Fruit fly (Drosophila melanogaster) whole organism, embryonic: ENCODE data around the gene Ilp4.
A peak's percentile ranks its signal among the peaks of the same experiment; 100 is the strongest.

Source experiments
- BEAF-32 ChIP-seq: fragments of 200-800 bp; sonication (Bioruptor generic); optimal IDR thresholded peaks from 3 replicates; lab custom pipeline; 2017; ENCODE audit warnings: missing biosample characterization, missing genetic modification characterization, mild to moderate bottlenecking, moderate library complexity, missing genetic modification reagents
- Blimp-1 ChIP-seq: fragments of 200-800 bp; sonication (Bioruptor generic); optimal IDR thresholded peaks from 3 replicates; lab custom pipeline; 2018; ENCODE audit warnings: missing biosample characterization, missing genetic modification characterization, mild to moderate bottlenecking, moderate library complexity, missing genetic modification reagents
- CG10565 ChIP-seq: fragments of 200-800 bp; sonication (Bioruptor generic); optimal IDR thresholded peaks from 3 replicates; lab custom pipeline; 2016; ENCODE audit warnings: missing biosample characterization, mild to moderate bottlenecking, missing genetic modification characterization
- CG11247 ChIP-seq: fragments of 200-800 bp; sonication (Bioruptor generic); IDR thresholded peaks from 2 replicates; pipeline ENCODE4 v1.3.6; 2022; ENCODE audit warnings: missing biosample characterization, missing genetic modification characterization
- CG11504 ChIP-seq: fragments of 200-800 bp; sonication (Bioruptor generic); optimal IDR thresholded peaks from 3 replicates; lab custom pipeline; 2019; ENCODE audit warnings: missing biosample characterization, mild to moderate bottlenecking, missing genetic modification characterization, moderate library complexity
- CG12391 ChIP-seq: fragments of 200-800 bp; sonication (Bioruptor generic); optimal IDR thresholded peaks from 3 replicates; lab custom pipeline; 2018; ENCODE audit warnings: missing biosample characterization, mild to moderate bottlenecking, missing genetic modification characterization, moderate library complexity
- CG16813 ChIP-seq: fragments of 200-800 bp; sonication (Bioruptor generic); IDR thresholded peaks from 3 replicates; pipeline ENCODE4 v1.3.6; 2022; ENCODE audit warnings: missing biosample characterization, missing genetic modification characterization; ENCODE audit not compliant: partially characterized antibody
- CG30020 ChIP-seq: fragments of 200-800 bp; optimal IDR thresholded peaks from 2 replicates; lab custom pipeline; 2019; ENCODE audit warnings: missing biosample characterization, mild to moderate bottlenecking, missing genetic modification characterization, moderate library complexity
- CG31224 ChIP-seq: fragments of 200-800 bp; sonication (Bioruptor generic); IDR thresholded peaks from 2 replicates; pipeline ENCODE4 v1.3.6; 2022; ENCODE audit warnings: missing biosample characterization, missing genetic modification characterization
- CG34422 ChIP-seq: fragments of 200-800 bp; sonication (Bioruptor generic); IDR thresholded peaks from 3 replicates; pipeline ENCODE4 v1.3.6; 2022; ENCODE audit warnings: missing biosample characterization, missing genetic modification characterization
- CG3995 ChIP-seq: fragments of 200-800 bp; sonication (Bioruptor generic); optimal IDR thresholded peaks from 3 replicates; lab custom pipeline; 2016; ENCODE audit warnings: missing biosample characterization, missing genetic modification characterization
- CG4282 ChIP-seq: fragments of 200-800 bp; sonication (Bioruptor generic); optimal IDR thresholded peaks from 2 replicates; lab custom pipeline; 2016; ENCODE audit warnings: missing biosample characterization, missing genetic modification characterization
- CG4617 ChIP-seq: fragments of 200-800 bp; sonication (Bioruptor generic); optimal IDR thresholded peaks from 3 replicates; lab custom pipeline; 2016; ENCODE audit warnings: missing biosample characterization, missing genetic modification characterization, borderline replicate concordance
- CG6765 ChIP-seq: fragments of 200-800 bp; sonication (Bioruptor generic); optimal IDR thresholded peaks from 3 replicates; lab custom pipeline; 2017; ENCODE audit warnings: missing biosample characterization, mild to moderate bottlenecking, missing genetic modification characterization
- CG6813 ChIP-seq: fragments of 200-800 bp; sonication (Bioruptor generic); optimal IDR thresholded peaks from 2 replicates; lab custom pipeline; 2017; ENCODE audit warnings: missing biosample characterization, missing genetic modification characterization, mild to moderate bottlenecking, moderate library complexity, missing genetic modification reagents
- CG8290 ChIP-seq, 3 experiments: fragments of 200-800 bp; sonication (Bioruptor generic); optimal IDR thresholded peaks; 2 replicates each; lab custom pipeline; 2016 to 2019; ENCODE audit warnings: missing biosample characterization in 3 of 3, missing genetic modification characterization in 3 of 3, mild to moderate bottlenecking in 2 of 3, moderate library complexity in 1 of 3
- CG9876 ChIP-seq: fragments of 200-800 bp; sonication (Bioruptor generic); optimal IDR thresholded peaks from 2 replicates; lab custom pipeline; 2016; ENCODE audit warnings: missing biosample characterization, missing genetic modification characterization
- CTCF ChIP-seq: fragments of 200-800 bp; sonication (Bioruptor generic); optimal IDR thresholded peaks from 2 replicates; lab custom pipeline; 2017; ENCODE audit warnings: missing biosample characterization, mild to moderate bottlenecking, missing genetic modification characterization, moderate library complexity
- Chrac-16 ChIP-seq: fragments of 200-800 bp; sonication (Bioruptor generic); optimal IDR thresholded peaks from 3 replicates; lab custom pipeline; 2016; ENCODE audit warnings: missing biosample characterization, missing genetic modification characterization
- Doc3 ChIP-seq: fragments of 200-800 bp; sonication (Bioruptor generic); IDR thresholded peaks from 3 replicates; pipeline ENCODE4 v1.3.6; 2022; ENCODE audit warnings: missing biosample characterization, missing genetic modification characterization; ENCODE audit not compliant: partially characterized antibody
- Dref ChIP-seq: fragments of 200-800 bp; sonication (Bioruptor generic); IDR thresholded peaks from 2 replicates; pipeline ENCODE4 v1.3.6; 2022; ENCODE audit warnings: missing biosample characterization, missing genetic modification characterization
- Ets97D ChIP-seq: fragments of 200-800 bp; sonication (Bioruptor generic); optimal IDR thresholded peaks from 3 replicates; lab custom pipeline; 2016; ENCODE audit warnings: missing biosample characterization, missing genetic modification characterization
- HmgD ChIP-seq: fragments of 200-800 bp; sonication (Bioruptor generic); optimal IDR thresholded peaks from 3 replicates; lab custom pipeline; 2016; ENCODE audit warnings: missing biosample characterization, missing genetic modification characterization
- Kr ChIP-seq: fragments of 200-800 bp; sonication (Bioruptor generic); optimal IDR thresholded peaks from 2 replicates; lab custom pipeline; 2017; ENCODE audit warnings: missing biosample characterization, mild to moderate bottlenecking, missing genetic modification characterization
- MESR4 ChIP-seq: fragments of 200-800 bp; sonication (Bioruptor generic); optimal IDR thresholded peaks from 2 replicates; lab custom pipeline; 2018; ENCODE audit warnings: missing biosample characterization, mild to moderate bottlenecking, missing genetic modification characterization, moderate library complexity
- NC2β ChIP-seq: fragments of 200-800 bp; sonication (Bioruptor generic); optimal IDR thresholded peaks from 2 replicates; lab custom pipeline; 2016; ENCODE audit warnings: missing biosample characterization, missing genetic modification characterization
- NK7.1 ChIP-seq: fragments of 200-800 bp; sonication (Bioruptor generic); optimal IDR thresholded peaks from 3 replicates; lab custom pipeline; 2016; ENCODE audit warnings: missing biosample characterization, missing genetic modification characterization
- Ravus ChIP-seq: fragments of 200-800 bp; sonication (Bioruptor generic); IDR thresholded peaks from 2 replicates; pipeline ENCODE4 v1.3.6; 2022; ENCODE audit warnings: missing biosample characterization, missing genetic modification characterization
- Scr ChIP-seq: fragments of 200-800 bp; sonication (Bioruptor generic); IDR thresholded peaks from 2 replicates; pipeline ENCODE4 v1.3.6; 2022; ENCODE audit warnings: missing biosample characterization, missing genetic modification characterization; ENCODE audit not compliant: partially characterized antibody
- Sin3A ChIP-seq: fragments of >200 bp; optimal IDR thresholded peaks from 2 replicates; lab custom pipeline; 2018
- amos ChIP-seq: fragments of 200-800 bp; sonication (Bioruptor generic); IDR thresholded peaks from 2 replicates; pipeline ENCODE4 v1.3.6; 2022; ENCODE audit warnings: missing biosample characterization, missing genetic modification characterization; ENCODE audit not compliant: partially characterized antibody
- ato ChIP-seq: fragments of 200-800 bp; sonication (Bioruptor generic); IDR thresholded peaks from 2 replicates; pipeline ENCODE4 v1.3.6; 2022; ENCODE audit warnings: missing biosample characterization, missing genetic modification characterization; ENCODE audit not compliant: partially characterized antibody
- bbx ChIP-seq: fragments of 200-800 bp; sonication (Bioruptor generic); IDR thresholded peaks from 2 replicates; pipeline ENCODE4 v1.3.6; 2022; ENCODE audit warnings: missing biosample characterization, missing genetic modification characterization; ENCODE audit not compliant: partially characterized antibody
- chinmo ChIP-seq: fragments of 200-800 bp; sonication (Bioruptor generic); IDR thresholded peaks from 4 replicates; pipeline ENCODE4 v1.3.6; 2022; ENCODE audit warnings: missing biosample characterization, missing genetic modification characterization; ENCODE audit not compliant: partially characterized antibody
- chn ChIP-seq: fragments of 200-800 bp; sonication (Bioruptor generic); optimal IDR thresholded peaks from 2 replicates; lab custom pipeline; 2016; ENCODE audit warnings: missing biosample characterization, missing genetic modification characterization
- dpn ChIP-seq, 2 experiments: fragments of 200-800 bp; sonication (Bioruptor generic); optimal IDR thresholded peaks; 3 replicates each; lab custom pipeline; 2016; ENCODE audit warnings: missing biosample characterization in 2 of 2, missing genetic modification characterization in 2 of 2
- gro ChIP-seq: fragments of 200-800 bp; sonication (Bioruptor generic); optimal IDR thresholded peaks from 2 replicates; lab custom pipeline; 2016; ENCODE audit warnings: missing biosample characterization, missing genetic modification characterization
- hb ChIP-seq: fragments of 200-800 bp; sonication (Bioruptor generic); IDR thresholded peaks from 3 replicates; pipeline ENCODE4 v1.3.6; 2022; ENCODE audit warnings: missing biosample characterization, missing genetic modification characterization; ENCODE audit not compliant: partially characterized antibody
- lilli ChIP-seq: fragments of 200-800 bp; sonication (Bioruptor generic); optimal IDR thresholded peaks from 3 replicates; lab custom pipeline; 2016; ENCODE audit warnings: missing biosample characterization, missing genetic modification characterization
- mld ChIP-seq: fragments of 200-800 bp; sonication (Bioruptor generic); IDR thresholded peaks from 3 replicates; pipeline ENCODE4 v1.3.6; 2022; ENCODE audit warnings: missing biosample characterization, missing genetic modification characterization; ENCODE audit not compliant: partially characterized antibody
- pita ChIP-seq: fragments of 200-800 bp; sonication (Bioruptor generic); optimal IDR thresholded peaks from 2 replicates; lab custom pipeline; 2017; ENCODE audit warnings: missing biosample characterization, mild to moderate bottlenecking, missing genetic modification characterization
- repo ChIP-seq: fragments of 200-800 bp; sonication (Bioruptor generic); optimal IDR thresholded peaks from 2 replicates; lab custom pipeline; 2016; ENCODE audit warnings: missing biosample characterization, missing genetic modification characterization
- slbo ChIP-seq: fragments of 200-800 bp; sonication (Bioruptor generic); IDR thresholded peaks from 2 replicates; pipeline ENCODE4 v1.3.6; 2022; ENCODE audit warnings: missing biosample characterization, missing genetic modification characterization
- sna ChIP-seq: fragments of 200-800 bp; sonication (Bioruptor generic); IDR thresholded peaks from 2 replicates; pipeline ENCODE4 v1.3.6; 2022; ENCODE audit warnings: missing biosample characterization, missing genetic modification characterization; ENCODE audit not compliant: partially characterized antibody
- stwl ChIP-seq: fragments of 200-800 bp; sonication (Bioruptor generic); optimal IDR thresholded peaks from 3 replicates; lab custom pipeline; 2018; ENCODE audit warnings: missing biosample characterization, mild to moderate bottlenecking, missing genetic modification characterization, moderate library complexity
- tna ChIP-seq: fragments of 200-800 bp; sonication (Bioruptor generic); IDR thresholded peaks from 2 replicates; pipeline ENCODE4 v1.3.6; 2022; ENCODE audit warnings: missing biosample characterization, missing genetic modification characterization; ENCODE audit not compliant: partially characterized antibody
- trem ChIP-seq: fragments of 200-800 bp; optimal IDR thresholded peaks from 3 replicates; lab custom pipeline; 2019; ENCODE audit warnings: missing biosample characterization, mild to moderate bottlenecking, missing genetic modification characterization, moderate library complexity
- unc-4 ChIP-seq: fragments of 200-800 bp; sonication (Bioruptor generic); IDR thresholded peaks from 2 replicates; pipeline ENCODE4 v1.3.6; 2022; ENCODE audit warnings: missing biosample characterization, missing genetic modification characterization; ENCODE audit not compliant: partially characterized antibody
- vnd ChIP-seq: fragments of 200-800 bp; sonication (Bioruptor generic); IDR thresholded peaks from 3 replicates; pipeline ENCODE4 v1.3.6; 2022; ENCODE audit warnings: missing biosample characterization, missing genetic modification characterization; ENCODE audit not compliant: partially characterized antibody

Gene Ilp4

DNA sequence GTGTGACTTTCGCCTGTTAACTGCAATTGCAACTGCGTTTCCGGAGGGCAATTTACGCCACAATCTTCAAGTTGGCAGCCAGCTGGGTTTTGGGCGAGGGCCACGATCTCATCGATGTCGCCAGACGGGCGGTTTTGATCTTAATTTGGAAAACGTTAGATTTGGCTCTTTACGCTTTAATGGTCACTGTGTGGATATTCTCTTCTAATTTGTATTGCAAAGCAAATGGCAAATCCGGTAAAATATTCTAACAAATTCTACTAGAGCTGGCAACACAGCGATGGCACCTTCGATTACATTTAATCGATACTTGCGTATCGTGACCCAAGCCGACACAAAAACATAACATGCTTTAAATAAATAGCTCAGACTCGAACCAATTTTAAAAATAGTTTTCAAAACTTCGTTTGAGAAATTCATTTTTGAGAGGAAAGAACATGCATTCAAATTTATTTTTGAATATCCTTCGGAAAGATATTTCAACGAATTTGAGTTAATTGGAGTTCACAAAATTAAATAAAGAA is 32.5 kb upstream of the Ilp4 start, which contains the start of gene I-2 (continued):
- TF ChIP-seq CG16813 (peak; percentile 83), lilli (GFP tag; lab: Kevin White, UChicago) (peak; percentile 58), Blimp-1 (GFP tag; lab: Kevin White, UChicago) (no peak), bbx (peak; percentile 86), CG6813 (GFP tag; lab: Kevin White, UChicago) (no peak), ato (GFP tag; lab: Robert Waterston, UW) (peak; percentile 73), CG9876 (GFP tag; lab: Kevin White, UChicago) (no peak), trem (tag; lab: Kevin White, UChicago) (peak; percentile 47), Scr (peak; percentile 86), repo (no peak), Doc3 (GFP tag; lab: Robert Waterston, UW) (peak; percentile 80), slbo (peak; percentile 70), CG4282 (GFP tag; lab: Kevin White, UChicago) (peak; percentile 16), NK7.1 (GFP tag; lab: Kevin White, UChicago) (no peak), sna (GFP tag; lab: Robert Waterston, UW) (peak; percentile 58), chn (GFP tag; lab: Kevin White, UChicago) (peak; percentile 22), Ets97D (GFP tag; lab: Kevin White, UChicago) (peak; percentile 16), CTCF (GFP tag; lab: Kevin White, UChicago) (peak; percentile 62), hb (GFP tag; lab: Robert Waterston, UW) (peak; percentile 73; the same call in 2 of the 3 replicates), CG10565 (GFP tag; lab: Kevin White, UChicago) (no peak), CG6765 (GFP tag; lab: Kevin White, UChicago) (no peak), CG30020 (no peak), Sin3A (lab: Kevin White, UChicago) (peak; percentile 15), unc-4 (peak; percentile 89), Ravus (GFP tag; lab: Robert Waterston, UW) (no peak), CG31224 (GFP tag; lab: Robert Waterston, UW) (no peak), mld (GFP tag; lab: Robert Waterston, UW) (0 out of 3 replicates have a peak, but pooled peaks have one; percentile 41), NC2β (GFP tag; lab: Kevin White, UChicago) (peak; percentile 8), CG34422 (GFP tag; lab: Robert Waterston, UW) (peak; percentile 40; the same call in 1 of the 3 replicates), MESR4 (GFP tag; lab: Kevin White, UChicago) (peak; percentile 48), stwl (tag; lab: Kevin White, UChicago) (peak; percentile 70), amos (peak; percentile 85), CG11247 (no peak), Chrac-16 (peak; percentile 12), CG12391 (tag; lab: Kevin White, UChicago) (peak; percentile 41), Dref (GFP tag; lab: Robert Waterston, UW) (peak; percentile 92), dpn (GFP tag; optimal IDR thresholded peaks at IDR 0.05; lab: Kevin White, UChicago) (peak in 1 of 2 experiments; percentile 25), gro (peak; percentile 61), CG8290 (GFP tag; optimal IDR thresholded peaks at IDR 0.05; lab: Kevin White, UChicago) (no peak), CG8290 (tag; optimal IDR thresholded peaks at IDR 0.05; lab: Kevin White, UChicago) (no peak), CG3995 (GFP tag; lab: Kevin White, UChicago) (peak; percentile 64), CG4617 (GFP tag; lab: Kevin White, UChicago) (peak; percentile 75), pita (GFP tag; lab: Kevin White, UChicago) (peak; percentile 45), tna (GFP tag; lab: Robert Waterston, UW) (peak; percentile 60), Kr (no peak), HmgD (GFP tag; lab: Kevin White, UChicago) (peak; percentile 45), CG11504 (tag; lab: Kevin White, UChicago) (peak; percentile 45), vnd (peak; percentile 73), BEAF-32 (GFP tag; lab: Kevin White, UChicago) (peak; percentile 84), chinmo (GFP tag; lab: Robert Waterston, UW) (peak; percentile 61; the same call in 1 of the 4 replicates)
